Worm (Caenorhabditis elegans) whole organism, mixed stage, embryonic: ENCODE results near the gene mig-14.

Source experiments
- M03D4.4 ChIP-seq: sonication (generic microtip); optimal IDR thresholded peaks from 2 replicates; lab custom pipeline; 2017; ENCODE audit warnings: mild to moderate bottlenecking, missing genetic modification characterization, missing compliant biosample characterization
- bed-3 ChIP-seq: fragments of 200-800 bp; sonication (Bioruptor generic); optimal IDR thresholded peaks from 3 replicates; lab custom pipeline; 2018; ENCODE audit warnings: mild to moderate bottlenecking, missing genetic modification characterization, moderate library complexity, missing compliant biosample characterization
- blmp-1 ChIP-seq: fragments of 150-350 bp; optimal IDR thresholded peaks from 2 replicates; lab custom pipeline; 2014; ENCODE audit warnings: missing biosample characterization, missing genetic modification characterization
- ceh-39 ChIP-seq: fragments of 150-350 bp; optimal IDR thresholded peaks from 2 replicates; lab custom pipeline; 2014; ENCODE audit warnings: missing biosample characterization, missing genetic modification characterization
- ceh-43 ChIP-seq: fragments of 200-800 bp; sonication (Bioruptor generic); optimal IDR thresholded peaks from 2 replicates; lab custom pipeline; 2018; ENCODE audit warnings: mild to moderate bottlenecking, missing genetic modification characterization, moderate library complexity, missing compliant biosample characterization
- ceh-83 ChIP-seq: fragments of 200-800 bp; sonication (Bioruptor generic); optimal IDR thresholded peaks from 2 replicates; lab custom pipeline; 2018; ENCODE audit warnings: mild to moderate bottlenecking, missing genetic modification characterization, missing compliant biosample characterization
- cnd-1 ChIP-seq: fragments of 200-800 bp; sonication (Bioruptor generic); optimal IDR thresholded peaks from 2 replicates; lab custom pipeline; 2018; ENCODE audit warnings: mild to moderate bottlenecking, missing genetic modification characterization, missing compliant biosample characterization
- drap-1 ChIP-seq: fragments of 200-800 bp; sonication (Bioruptor generic); optimal IDR thresholded peaks from 3 replicates; lab custom pipeline; 2018; ENCODE audit warnings: mild to moderate bottlenecking, missing genetic modification characterization, missing compliant biosample characterization
- elt-1 ChIP-seq: sonication (generic microtip); optimal IDR thresholded peaks from 2 replicates; lab custom pipeline; 2017; ENCODE audit warnings: missing genetic modification characterization, mild to moderate bottlenecking, missing compliant biosample characterization, antibody characterized with exemption, moderate library complexity, borderline replicate concordance; ENCODE audit not compliant: insufficient read depth
- flh-1 ChIP-seq: fragments of 200-800 bp; sonication (Bioruptor generic); optimal IDR thresholded peaks from 2 replicates; lab custom pipeline; 2018; ENCODE audit warnings: mild to moderate bottlenecking, missing genetic modification characterization, moderate library complexity, missing compliant biosample characterization
- ham-2 ChIP-seq: fragments of 200-800 bp; sonication (Bioruptor generic); optimal IDR thresholded peaks from 2 replicates; lab custom pipeline; 2018; ENCODE audit warnings: mild to moderate bottlenecking, missing genetic modification characterization, missing compliant biosample characterization
- lin-13 ChIP-seq: fragments of 150-350 bp; optimal IDR thresholded peaks from 2 replicates; lab custom pipeline; 2014; ENCODE audit warnings: missing biosample characterization, missing genetic modification characterization
- lin-32 ChIP-seq: fragments of 200-800 bp; sonication (Bioruptor generic); optimal IDR thresholded peaks from 2 replicates; lab custom pipeline; 2018; ENCODE audit warnings: mild to moderate bottlenecking, missing genetic modification characterization, missing compliant biosample characterization
- lsy-2 ChIP-seq: fragments of 150-350 bp; optimal IDR thresholded peaks from 2 replicates; lab custom pipeline; 2014; ENCODE audit warnings: missing biosample characterization, missing genetic modification characterization
- mab-5 ChIP-seq: fragments of 150-350 bp; optimal IDR thresholded peaks from 2 replicates; lab custom pipeline; 2014; ENCODE audit warnings: missing biosample characterization, missing genetic modification characterization
- mep-1 ChIP-seq: fragments of 150-350 bp; optimal IDR thresholded peaks from 2 replicates; lab custom pipeline; 2017; ENCODE audit warnings: missing biosample characterization, missing genetic modification reagents, missing genetic modification characterization, inconsistent platforms
- mls-2 ChIP-seq: sonication (generic microtip); optimal IDR thresholded peaks from 2 replicates; lab custom pipeline; 2016; ENCODE audit warnings: mild to moderate bottlenecking, missing genetic modification characterization, moderate library complexity, missing compliant biosample characterization
- nhr-12 ChIP-seq: fragments of 150-350 bp; optimal IDR thresholded peaks from 2 replicates; lab custom pipeline; 2014; ENCODE audit warnings: missing biosample characterization, missing genetic modification characterization
- nhr-2 ChIP-seq: fragments of 150-350 bp; optimal IDR thresholded peaks from 2 replicates; lab custom pipeline; 2014; ENCODE audit warnings: missing biosample characterization, missing genetic modification characterization
- nhr-237 ChIP-seq: fragments of 150-350 bp; optimal IDR thresholded peaks from 2 replicates; lab custom pipeline; 2014; ENCODE audit warnings: missing biosample characterization, missing genetic modification characterization
- nhr-28 ChIP-seq: fragments of 150-350 bp; optimal IDR thresholded peaks from 2 replicates; lab custom pipeline; 2014; ENCODE audit warnings: missing biosample characterization, missing genetic modification characterization
- nhr-76 ChIP-seq: sonication (generic microtip); optimal IDR thresholded peaks from 2 replicates; lab custom pipeline; 2017; ENCODE audit warnings: missing biosample characterization, missing genetic modification characterization
- pha-4 ChIP-seq: fragments of 150-350 bp; optimal IDR thresholded peaks from 2 replicates; lab custom pipeline; 2018; ENCODE audit warnings: missing biosample characterization, missing genetic modification reagents, missing genetic modification characterization
- sem-2 ChIP-seq: fragments of 200-800 bp; sonication (Bioruptor generic); optimal IDR thresholded peaks from 2 replicates; lab custom pipeline; 2018; ENCODE audit warnings: mild to moderate bottlenecking, missing genetic modification characterization, missing compliant biosample characterization
- snpc-4 ChIP-seq: fragments of 150-350 bp; optimal IDR thresholded peaks from 2 replicates; lab custom pipeline; 2014; ENCODE audit warnings: missing biosample characterization, missing genetic modification characterization
- sptf-1 ChIP-seq: sonication (generic microtip); optimal IDR thresholded peaks from 2 replicates; lab custom pipeline; 2017; ENCODE audit warnings: mild to moderate bottlenecking, missing genetic modification characterization, moderate library complexity, missing compliant biosample characterization
- tbx-8 ChIP-seq: fragments of 200-800 bp; sonication (Bioruptor generic); optimal IDR thresholded peaks from 2 replicates; lab custom pipeline; 2018; ENCODE audit warnings: mild to moderate bottlenecking, missing genetic modification characterization, moderate library complexity, missing compliant biosample characterization
- unc-120 ChIP-seq: sonication (generic microtip); optimal IDR thresholded peaks from 2 replicates; lab custom pipeline; 2017; ENCODE audit warnings: missing genetic modification characterization, missing compliant biosample characterization; ENCODE audit not compliant: poor library complexity, severe bottlenecking
- unc-39 ChIP-seq: fragments of 150-350 bp; optimal IDR thresholded peaks from 2 replicates; lab custom pipeline; 2014; ENCODE audit warnings: missing biosample characterization, missing genetic modification characterization
- unc-62 ChIP-seq: fragments of 150-350 bp; optimal IDR thresholded peaks from 2 replicates; lab custom pipeline; 2014; ENCODE audit warnings: missing biosample characterization, missing genetic modification reagents, missing genetic modification characterization
- zip-8 ChIP-seq: fragments of 150-350 bp; optimal IDR thresholded peaks from 2 replicates; lab custom pipeline; 2014; ENCODE audit warnings: missing biosample characterization, missing genetic modification characterization
- ztf-11 ChIP-seq: fragments of 150-350 bp; optimal IDR thresholded peaks from 2 replicates; lab custom pipeline; 2014; ENCODE audit warnings: missing biosample characterization, missing genetic modification characterization

mig-14 gene

ce11 chrII:13723754-13724153 lies 17.8 kb upstream of the mig-14 start:
- TF ChIP-seq nhr-28 (tag; lab: Kevin White, UChicago) (no peak), unc-39 (no peak), M03D4.4 (tag; lab: Kevin White, UChicago) (no peak), tbx-8 (no peak), lsy-2 (no peak), mep-1 (no peak), lin-13 (no peak), unc-62 (no peak), nhr-76 (no peak), sptf-1 (tag; lab: Kevin White, UChicago) (no peak), drap-1 (no peak), bed-3 (no peak), snpc-4 (tag; lab: Kevin White, UChicago) (no peak), ceh-43 (GFP tag; lab: Kevin White, UChicago) (no peak), elt-1 (no peak), ceh-83 (GFP tag; lab: Kevin White, UChicago) (no peak), pha-4 (no peak), unc-120 (tag; lab: Kevin White, UChicago) (no peak)

ce11 chrII:13725793-13726192 lies 15.7 kb upstream of the mig-14 start, which contains the start of the genes Y54G9A.7 and bub-3:
TSS of gene Y54G9A.7 (minus strand) at chrII:13725799.
TSS of gene bub-3 (plus strand) at chrII:13726062.
- TF ChIP-seq pha-4 (no peak), lsy-2 (peak; percentile 27), sem-2 (GFP tag; lab: Kevin White, UChicago) (no peak), mep-1 (peak; percentile 14)

- TF ChIP-seq sem-2 (GFP tag; lab: Kevin White, UChicago) (no peak), nhr-237 (tag; lab: Kevin White, UChicago) (no peak), ztf-11 (tag; lab: Kevin White, UChicago) (no peak), snpc-4 (tag; lab: Kevin White, UChicago) (no peak)
Measured at ce11 chrII:13729416-13729815, 12.1 kb upstream of the mig-14 start, which contains the start of gene Y54G9A.9. TSS of gene Y54G9A.9 (plus strand) at chrII:13729716.

- no peak for TF ChIP-seq drap-1
- no peak for TF ChIP-seq sptf-1 (tag; lab: Kevin White, UChicago)
- no peak for TF ChIP-seq unc-39
- TF ChIP-seq ceh-43 (GFP tag; lab: Kevin White, UChicago), result no peak
- no peak for TF ChIP-seq lin-13
- no peak for TF ChIP-seq ceh-39 (tag; lab: Kevin White, UChicago)
- no peak for TF ChIP-seq blmp-1 (tag; lab: Kevin White, UChicago)
- no peak for TF ChIP-seq ztf-11 (tag; lab: Kevin White, UChicago)
- TF ChIP-seq nhr-2 (tag; lab: Kevin White, UChicago), result no peak
- no peak for TF ChIP-seq nhr-28 (tag; lab: Kevin White, UChicago)
- TF ChIP-seq mep-1, result no peak
- no peak for TF ChIP-seq lin-32 (GFP tag; lab: Kevin White, UChicago)
- TF ChIP-seq pha-4, result no peak
- no peak for TF ChIP-seq ceh-83 (GFP tag; lab: Kevin White, UChicago)
- no peak for TF ChIP-seq mab-5
- TF ChIP-seq cnd-1, result no peak
- TF ChIP-seq nhr-12 (tag; lab: Kevin White, UChicago), result no peak
- TF ChIP-seq unc-120 (tag; lab: Kevin White, UChicago), result no peak
Measured at ce11 chrII:13732146-13732545, 9.4 kb upstream of the mig-14 start.

ce11 chrII:13732577-13732976 lies 9.0 kb upstream of the mig-14 start:
- TF ChIP-seq ceh-39 (tag; lab: Kevin White, UChicago) (no peak), flh-1 (no peak), nhr-76 (no peak), mab-5 (no peak), mls-2 (tag; lab: Kevin White, UChicago) (no peak), unc-62 (no peak), ham-2 (no peak), lsy-2 (no peak), drap-1 (no peak)

ce11 chrII:13736089-13736488 lies 5.4 kb upstream of the mig-14 start, which contains the start of gene R06B9.5:
TSS of gene R06B9.5 (plus strand) at chrII:13736320.
- TF ChIP-seq sptf-1 (tag; lab: Kevin White, UChicago) (no peak), lin-32 (GFP tag; lab: Kevin White, UChicago) (no peak), nhr-76 (no peak), zip-8 (tag; lab: Kevin White, UChicago) (no peak), ham-2 (no peak), cnd-1 (no peak), M03D4.4 (tag; lab: Kevin White, UChicago) (no peak), nhr-2 (tag; lab: Kevin White, UChicago) (no peak), nhr-12 (tag; lab: Kevin White, UChicago) (no peak), nhr-237 (tag; lab: Kevin White, UChicago) (no peak), pha-4 (no peak)
